Worm (Caenorhabditis elegans) whole organism, L2 larva: ENCODE data around the gene dnj-26.

ENCODE experiments used
- ZK546.5 ChIP-seq: sonication (generic microtip); optimal IDR thresholded peaks from 2 replicates; lab custom pipeline; 2017; ENCODE audit warnings: missing biosample characterization, missing genetic modification characterization
- ama-1 ChIP-seq: fragments of 150-350 bp; optimal IDR thresholded peaks from 2 replicates; lab custom pipeline; 2018; ENCODE audit warnings: inconsistent platforms
- lsy-2 ChIP-seq, 2 experiments: fragments of 150-350 bp in 1 of 2; sonication (generic microtip) in 1 of 2; optimal IDR thresholded peaks; 2 replicates each; lab custom pipeline; 2014 to 2017; ENCODE audit warnings: missing biosample characterization in 2 of 2, missing genetic modification characterization in 2 of 2
- nhr-237 ChIP-seq: fragments of 150-350 bp; optimal IDR thresholded peaks from 2 replicates; lab custom pipeline; 2014; ENCODE audit warnings: missing biosample characterization, missing genetic modification characterization
- ztf-11 ChIP-seq: sonication (generic microtip); optimal IDR thresholded peaks from 2 replicates; lab custom pipeline; 2017; ENCODE audit warnings: missing biosample characterization, missing genetic modification characterization

DNA sequence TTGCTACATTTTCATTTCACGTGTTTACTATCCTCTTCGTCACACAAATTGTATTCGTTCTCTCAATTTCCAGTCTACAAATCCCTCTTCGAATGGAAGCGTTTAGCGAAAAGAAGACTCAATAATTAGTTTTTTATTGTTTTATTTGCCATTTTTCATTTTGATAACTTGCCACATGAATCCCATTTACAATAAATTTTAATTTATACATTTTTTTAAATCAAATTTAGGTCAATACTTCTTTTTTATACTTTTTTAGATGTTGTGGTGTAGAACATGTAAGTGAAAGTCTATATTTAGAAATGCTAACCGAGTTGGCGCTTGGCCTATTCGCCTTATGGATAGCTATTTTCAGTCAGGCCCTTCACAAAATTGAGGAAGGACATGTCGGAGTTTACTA, 35.1 kb upstream of the dnj-26 start, which contains the start of gene erl-1:
- no peak for TF ChIP-seq ztf-11 (tag; lab: Kevin White, UChicago)
- TF ChIP-seq nhr-237 (tag; lab: Kevin White, UChicago): no peak
- TF ChIP-seq lsy-2 (tag; optimal IDR thresholded peaks at IDR 0.05; lab: Kevin White, UChicago): no peak
- TF ChIP-seq ama-1 (lab: Kevin White, UChicago): no peak
- no peak for TF ChIP-seq ZK546.5 (tag; lab: Kevin White, UChicago)
